Fruit fly (Drosophila melanogaster) whole organism, pupa: Measurements from ENCODE around the gene CG14245.

Source experiments
- CG10348 ChIP-seq: fragments of 200-800 bp; sonication (Bioruptor generic); IDR thresholded peaks from 2 replicates; pipeline ENCODE4 v1.3.6; 2022; ENCODE audit warnings: missing biosample characterization, missing genetic modification characterization
- CG12605 ChIP-seq: fragments of 200-800 bp; sonication (Bioruptor generic); IDR thresholded peaks from 2 replicates; pipeline ENCODE4 v1.3.6; 2022; ENCODE audit warnings: missing biosample characterization, missing genetic modification characterization
- CG13204 ChIP-seq: fragments of 200-800 bp; sonication (Bioruptor generic); optimal IDR thresholded peaks from 2 replicates; lab custom pipeline; 2018; ENCODE audit warnings: missing biosample characterization, mild to moderate bottlenecking, missing genetic modification characterization, moderate library complexity
- CG14655 ChIP-seq: fragments of 200-800 bp; sonication (Bioruptor generic); optimal IDR thresholded peaks from 3 replicates; lab custom pipeline; 2017; ENCODE audit warnings: mild to moderate bottlenecking, missing biosample characterization, missing genetic modification reagents, missing genetic modification characterization
- CG15710 ChIP-seq: fragments of 200-800 bp; sonication (Bioruptor generic); optimal IDR thresholded peaks from 2 replicates; lab custom pipeline; 2018; ENCODE audit warnings: missing biosample characterization, mild to moderate bottlenecking, missing genetic modification characterization, moderate library complexity
- CG17806 ChIP-seq: fragments of 200-800 bp; sonication (Bioruptor generic); optimal IDR thresholded peaks from 2 replicates; lab custom pipeline; 2018; ENCODE audit warnings: missing biosample characterization, mild to moderate bottlenecking, missing genetic modification characterization, moderate library complexity
- CG32121 ChIP-seq: fragments of 200-800 bp; sonication (Bioruptor generic); IDR thresholded peaks from 2 replicates; pipeline ENCODE4 v1.3.6; 2022; ENCODE audit warnings: missing biosample characterization, missing genetic modification characterization
- CG34367 ChIP-seq: fragments of 200-800 bp; sonication (Bioruptor generic); optimal IDR thresholded peaks from 2 replicates; lab custom pipeline; 2018; ENCODE audit warnings: missing biosample characterization, mild to moderate bottlenecking, missing genetic modification characterization
- CG4496 ChIP-seq: fragments of 200-800 bp; sonication (Bioruptor generic); IDR thresholded peaks from 3 replicates; pipeline ENCODE4 v1.3.6; 2022; ENCODE audit warnings: missing biosample characterization, missing genetic modification characterization
- CG8159 ChIP-seq: fragments of 200-800 bp; sonication (Bioruptor generic); optimal IDR thresholded peaks from 3 replicates; lab custom pipeline; 2018; ENCODE audit warnings: missing biosample characterization, mild to moderate bottlenecking, missing genetic modification characterization, moderate library complexity
- CG8301 ChIP-seq: fragments of 200-800 bp; sonication (Bioruptor generic); optimal IDR thresholded peaks from 2 replicates; lab custom pipeline; 2018; ENCODE audit warnings: missing biosample characterization, mild to moderate bottlenecking, missing genetic modification characterization
- CG9948 ChIP-seq: fragments of 200-800 bp; sonication (Bioruptor generic); optimal IDR thresholded peaks from 2 replicates; lab custom pipeline; 2018; ENCODE audit warnings: missing biosample characterization, mild to moderate bottlenecking, missing genetic modification characterization, moderate library complexity
- D1 ChIP-seq: fragments of 200-800 bp; sonication (Bioruptor generic); optimal IDR thresholded peaks from 2 replicates; lab custom pipeline; 2018; ENCODE audit warnings: missing biosample characterization, mild to moderate bottlenecking, missing genetic modification characterization, moderate library complexity
- EcR ChIP-seq: fragments of 200-800 bp; sonication (Bioruptor generic); optimal IDR thresholded peaks from 3 replicates; lab custom pipeline; 2019; ENCODE audit warnings: missing biosample characterization, missing genetic modification characterization, mild to moderate bottlenecking, moderate library complexity, missing genetic modification reagents
- Pif1B ChIP-seq: fragments of 200-800 bp; sonication (Bioruptor generic); optimal IDR thresholded peaks from 3 replicates; lab custom pipeline; 2016; ENCODE audit warnings: missing biosample characterization, missing genetic modification characterization
- Snoo ChIP-seq: fragments of 200-800 bp; sonication (Bioruptor generic); optimal IDR thresholded peaks from 3 replicates; lab custom pipeline; 2017; ENCODE audit warnings: missing biosample characterization, mild to moderate bottlenecking, missing genetic modification characterization, inconsistent platforms
- fd96Ca ChIP-seq: fragments of 200-800 bp; sonication (Bioruptor generic); IDR thresholded peaks from 3 replicates; pipeline ENCODE4 v1.3.6; 2022; ENCODE audit warnings: missing biosample characterization, missing genetic modification characterization
- gl ChIP-seq: fragments of 200-800 bp; sonication (Bioruptor generic); optimal IDR thresholded peaks from 2 replicates; lab custom pipeline; 2018; ENCODE audit warnings: missing biosample characterization, mild to moderate bottlenecking, missing genetic modification characterization
- rn ChIP-seq: fragments of 200-800 bp; sonication (Bioruptor generic); IDR thresholded peaks from 2 replicates; pipeline ENCODE4 v1.3.6; 2022; ENCODE audit warnings: missing biosample characterization, missing genetic modification characterization

The CG14245 gene

DNA sequence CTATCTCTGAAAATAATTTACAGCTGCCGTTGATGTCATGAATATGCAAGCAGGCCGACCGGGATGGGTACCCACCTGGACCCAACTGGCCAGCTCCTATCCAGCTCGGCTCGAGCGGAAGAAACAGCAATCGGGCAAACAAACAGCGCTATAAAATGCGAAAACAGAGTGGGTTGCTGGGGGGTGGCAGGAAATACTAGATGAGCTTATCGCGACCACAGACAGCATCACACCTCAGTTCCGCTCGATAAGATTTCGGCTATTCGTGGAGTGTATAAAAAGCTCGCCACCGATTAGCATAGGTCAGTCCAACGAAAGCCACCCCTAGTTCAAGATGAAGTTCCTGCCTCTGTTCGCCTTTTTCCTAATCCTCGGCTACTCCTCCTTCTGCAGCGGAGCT is at the start of gene CG14245:
CG14245 (plus strand) TSS at position 301 of the 400 bp plus-strand sequence.
- no peak for TF ChIP-seq CG34367 (tag; lab: Kevin White, UChicago)
- no peak for TF ChIP-seq CG17806 (tag; lab: Kevin White, UChicago)
- no peak for TF ChIP-seq CG15710 (tag; lab: Kevin White, UChicago)
- no peak for TF ChIP-seq CG13204 (GFP tag; lab: Kevin White, UChicago)
- no peak for TF ChIP-seq CG32121 (GFP tag; lab: Robert Waterston, UW)
- no peak for TF ChIP-seq D1
- TF ChIP-seq CG12605 (GFP tag; lab: Robert Waterston, UW), result no peak
- no peak for TF ChIP-seq fd96Ca (GFP tag; lab: Robert Waterston, UW)
- TF ChIP-seq rn (GFP tag; lab: Robert Waterston, UW), result no peak

DNA sequence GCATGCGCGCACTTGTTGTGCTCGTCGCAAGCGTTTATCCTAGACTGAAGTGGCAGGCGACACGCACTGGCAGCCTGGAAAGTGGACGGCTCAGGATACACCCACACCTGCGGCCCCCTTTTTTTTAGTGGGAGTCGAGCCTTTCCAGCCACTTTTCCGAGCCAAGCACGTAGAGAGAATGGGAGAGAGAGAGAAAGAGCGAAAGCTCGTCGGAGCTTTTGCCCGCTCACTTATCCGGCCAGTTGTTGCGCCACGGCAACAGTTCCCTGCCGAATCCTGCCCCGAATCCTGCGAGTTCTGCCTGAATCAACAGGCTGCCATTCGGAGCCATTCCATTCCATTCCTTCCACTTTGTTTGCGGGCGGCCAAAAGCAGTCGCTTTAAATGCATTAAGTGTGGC is 46.6 kb upstream of the CG14245 start, which contains the start of gene beat-VII:
beat-VII (minus strand) TSS at position 20 of the 400 bp plus-strand sequence.
- TF ChIP-seq CG12605 (GFP tag; lab: Robert Waterston, UW) (peak; percentile 80), CG4496 (GFP tag; lab: Robert Waterston, UW) (no peak), CG10348 (GFP tag; lab: Robert Waterston, UW) (no peak), CG14655 (no peak), CG15710 (tag; lab: Kevin White, UChicago) (no peak), Pif1B (no peak), CG13204 (GFP tag; lab: Kevin White, UChicago) (peak; percentile 3), CG8301 (tag; lab: Kevin White, UChicago) (no peak), CG9948 (no peak), CG34367 (tag; lab: Kevin White, UChicago) (no peak), D1 (no peak), gl (tag; lab: Kevin White, UChicago) (no peak), CG32121 (GFP tag; lab: Robert Waterston, UW) (no peak), CG17806 (tag; lab: Kevin White, UChicago) (no peak), fd96Ca (GFP tag; lab: Robert Waterston, UW) (no peak), EcR (GFP tag; lab: Kevin White, UChicago) (no peak)
- TF ChIP-seq, all 21 proteins: peak for 2

DNA sequence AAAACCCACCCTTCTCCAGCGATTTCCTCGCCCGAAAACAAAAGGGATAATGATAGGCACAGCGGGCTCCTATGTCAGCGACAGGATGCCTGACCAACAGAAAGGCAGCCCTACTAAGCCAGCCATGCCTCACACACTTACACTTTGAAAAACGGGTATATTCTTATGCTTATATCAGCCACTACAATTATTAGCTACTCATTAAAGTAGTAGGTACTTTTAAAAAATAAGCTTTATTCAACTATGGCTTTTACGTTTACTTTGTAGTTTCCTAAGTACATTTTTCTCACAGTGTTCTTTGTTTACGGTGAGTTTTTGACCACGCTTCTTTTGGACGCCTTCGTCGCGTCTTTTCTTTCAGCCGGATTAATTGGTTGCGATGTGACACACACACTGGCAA is 38.3 kb upstream of the CG14245 start:
- TF ChIP-seq CG17806 (tag; lab: Kevin White, UChicago) (no peak), gl (tag; lab: Kevin White, UChicago) (no peak), Snoo (tag; lab: Kevin White, UChicago) (no peak), CG14655 (no peak), CG12605 (GFP tag; lab: Robert Waterston, UW) (no peak), CG32121 (GFP tag; lab: Robert Waterston, UW) (no peak), CG4496 (GFP tag; lab: Robert Waterston, UW) (no peak), rn (GFP tag; lab: Robert Waterston, UW) (no peak), CG8301 (tag; lab: Kevin White, UChicago) (no peak), CG13204 (GFP tag; lab: Kevin White, UChicago) (no peak), CG8159 (tag; lab: Kevin White, UChicago) (no peak), CG9948 (no peak), CG34367 (tag; lab: Kevin White, UChicago) (no peak), EcR (GFP tag; lab: Kevin White, UChicago) (no peak), CG15710 (tag; lab: Kevin White, UChicago) (no peak), D1 (no peak), Pif1B (no peak), fd96Ca (GFP tag; lab: Robert Waterston, UW) (no peak), CG10348 (GFP tag; lab: Robert Waterston, UW) (no peak)

DNA sequence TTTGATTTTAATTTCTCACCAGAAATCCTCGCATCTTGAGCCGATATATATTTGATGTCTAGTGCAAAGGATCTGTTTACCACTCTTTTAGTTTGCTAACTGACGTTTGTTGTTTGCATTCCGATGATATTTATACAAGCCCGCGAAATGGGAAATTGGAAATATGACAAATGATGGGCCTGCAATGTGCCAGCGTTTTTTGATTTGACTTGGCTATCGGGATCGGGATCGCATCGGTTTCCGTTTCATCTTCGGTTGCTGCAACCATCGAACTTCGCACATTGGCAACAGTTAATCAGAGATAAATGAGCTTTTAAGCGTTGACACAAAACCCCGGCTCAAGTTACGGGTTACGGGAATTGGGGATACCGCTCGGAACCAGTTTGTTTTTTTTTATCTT is 35.0 kb upstream of the CG14245 start, which contains the start of gene TwdlQ:
TwdlQ (minus strand) TSS at position 101 of the 400 bp plus-strand sequence.
- TF ChIP-seq rn (GFP tag; lab: Robert Waterston, UW) (no peak), CG14655 (no peak), CG9948 (no peak), CG8301 (tag; lab: Kevin White, UChicago) (no peak), CG4496 (GFP tag; lab: Robert Waterston, UW) (no peak), Snoo (tag; lab: Kevin White, UChicago) (no peak), EcR (GFP tag; lab: Kevin White, UChicago) (no peak), CG13204 (GFP tag; lab: Kevin White, UChicago) (no peak), CG10348 (GFP tag; lab: Robert Waterston, UW) (no peak), fd96Ca (GFP tag; lab: Robert Waterston, UW) (no peak), CG12605 (GFP tag; lab: Robert Waterston, UW) (no peak)

DNA sequence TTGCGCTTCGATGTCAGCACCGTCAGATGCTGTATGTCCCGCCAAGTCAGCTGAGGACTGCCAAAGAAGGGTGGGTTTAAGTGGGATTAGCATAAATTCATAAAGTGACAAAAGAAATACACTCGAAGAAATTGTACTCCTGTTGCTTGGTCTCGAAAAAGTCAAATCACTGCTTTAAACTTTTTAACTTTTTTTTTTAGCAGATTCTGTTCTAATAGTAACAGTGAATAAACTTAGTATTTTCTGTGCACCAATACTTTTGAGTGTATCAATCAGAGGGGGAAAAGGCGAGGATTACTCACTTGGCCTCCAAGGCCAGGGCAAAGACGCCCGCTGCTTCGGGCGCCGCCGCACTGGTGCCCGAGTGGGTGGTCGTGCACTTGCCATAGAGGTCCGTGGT is 28.4 kb upstream of the CG14245 start:
- no peak for TF ChIP-seq CG17806 (tag; lab: Kevin White, UChicago)
- no peak for TF ChIP-seq CG12605 (GFP tag; lab: Robert Waterston, UW)
- TF ChIP-seq CG15710 (tag; lab: Kevin White, UChicago), result no peak
- no peak for TF ChIP-seq CG14655
- TF ChIP-seq Pif1B, result no peak
- TF ChIP-seq CG4496 (GFP tag; lab: Robert Waterston, UW), result no peak

DNA sequence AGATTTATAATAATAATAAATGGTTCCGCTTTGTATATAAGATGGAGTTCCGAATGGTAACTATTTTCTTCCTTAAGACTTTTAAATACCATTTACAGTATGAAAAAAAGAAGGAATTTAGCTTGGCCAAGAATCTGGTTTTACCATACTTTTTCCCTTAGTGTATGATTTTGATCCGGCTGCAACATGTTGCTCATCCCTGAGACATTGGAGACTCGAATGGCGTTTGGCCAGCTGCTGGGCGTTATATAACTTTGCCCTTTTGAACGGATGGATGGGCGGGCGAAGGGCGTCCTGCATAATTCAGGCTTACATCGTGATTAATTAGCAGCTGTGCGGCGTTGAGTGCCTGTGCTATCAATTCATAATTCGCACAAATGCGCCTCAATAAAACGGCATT is 24.2 kb upstream of the CG14245 start:
- TF ChIP-seq CG12605 (GFP tag; lab: Robert Waterston, UW), result no peak
- TF ChIP-seq gl (tag; lab: Kevin White, UChicago), result no peak
- no peak for TF ChIP-seq CG13204 (GFP tag; lab: Kevin White, UChicago)
- no peak for TF ChIP-seq Pif1B
- no peak for TF ChIP-seq EcR (GFP tag; lab: Kevin White, UChicago)
- TF ChIP-seq CG10348 (GFP tag; lab: Robert Waterston, UW), result no peak
